Worm (Caenorhabditis elegans): ENCODE results near the gene srg-1.

srg-1 gene

DNA sequence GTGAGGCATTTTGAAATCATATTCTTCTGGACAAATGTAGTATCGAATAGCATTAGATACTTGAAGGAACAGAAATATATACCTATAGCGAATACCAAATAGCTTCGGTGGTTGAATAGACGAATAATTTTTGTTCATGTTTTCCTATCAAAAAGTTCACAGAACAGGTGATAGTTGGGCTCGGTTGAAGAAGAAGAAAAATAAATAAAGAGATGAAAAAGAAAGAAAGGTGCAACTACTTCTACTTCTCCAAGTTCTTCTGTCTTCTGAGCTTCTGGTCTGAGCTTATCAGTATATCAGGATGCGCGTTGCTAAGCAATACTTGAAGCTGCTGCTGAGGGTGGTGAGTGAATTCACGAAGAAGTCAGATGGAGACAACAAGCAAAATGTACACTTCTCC, 44.2 kb downstream of the srg-1 start, which contains the start of gene C23G10.10:
Gene C23G10.10, minus strand, starts transcription at position 101 of the 400 bp plus-strand sequence.
- TF ChIP-seq sox-4 (tag; optimal IDR thresholded peaks at IDR 0.05) (no peak), pqm-1 (tag; optimal IDR thresholded peaks at IDR 0.05) (no peak), tbx-7 (tag; optimal IDR thresholded peaks at IDR 0.05) (no peak), ceh-22 (tag; optimal IDR thresholded peaks at IDR 0.05) (no peak), ets-4 (tag; optimal IDR thresholded peaks at IDR 0.05) (no peak), mec-3 (tag; optimal IDR thresholded peaks at IDR 0.05; ENCODE audit: borderline replicate concordance) (no peak), hlh-8 (tag; optimal IDR thresholded peaks at IDR 0.05) (no peak), lim-6 (tag; optimal IDR thresholded peaks at IDR 0.05) (no peak), F13H6.1 (tag; optimal IDR thresholded peaks at IDR 0.05) (no peak)

DNA sequence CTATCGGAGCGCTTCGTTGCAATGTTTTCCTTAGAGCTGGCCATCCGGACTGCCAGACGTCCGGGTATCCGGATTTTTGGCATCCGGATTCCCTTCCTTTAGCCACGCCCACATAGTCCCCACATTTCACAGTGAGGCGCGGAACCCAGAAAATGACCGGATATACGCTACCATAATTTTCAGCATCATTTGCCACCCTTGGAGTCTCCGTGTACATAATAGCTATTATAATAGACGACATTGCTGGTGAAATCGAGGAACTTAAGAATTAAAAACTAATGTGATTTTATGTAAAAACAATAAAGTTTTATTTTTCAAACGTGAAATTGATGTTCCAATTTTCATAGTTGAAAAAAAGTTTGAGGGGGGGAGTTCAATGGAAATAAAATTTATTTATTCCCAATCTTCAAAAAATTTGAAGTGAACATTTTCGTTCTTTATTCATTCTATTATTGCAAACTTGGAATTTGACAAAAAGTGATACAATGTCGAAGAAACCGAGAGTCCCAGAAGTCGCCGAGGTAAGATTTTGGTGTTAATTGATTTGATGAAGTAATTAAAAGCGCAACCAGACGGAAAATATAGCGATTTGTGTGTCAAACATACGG, 47.8 kb downstream of the srg-1 start:
- TF ChIP-seq K09A11.1 (tag; optimal IDR thresholded peaks at IDR 0.05; ENCODE audit: insufficient read depth) (no peak), K02D7.2 (tag; optimal IDR thresholded peaks at IDR 0.05) (no peak), mec-3 (tag; optimal IDR thresholded peaks at IDR 0.05; ENCODE audit: borderline replicate concordance) (no peak)

DNA sequence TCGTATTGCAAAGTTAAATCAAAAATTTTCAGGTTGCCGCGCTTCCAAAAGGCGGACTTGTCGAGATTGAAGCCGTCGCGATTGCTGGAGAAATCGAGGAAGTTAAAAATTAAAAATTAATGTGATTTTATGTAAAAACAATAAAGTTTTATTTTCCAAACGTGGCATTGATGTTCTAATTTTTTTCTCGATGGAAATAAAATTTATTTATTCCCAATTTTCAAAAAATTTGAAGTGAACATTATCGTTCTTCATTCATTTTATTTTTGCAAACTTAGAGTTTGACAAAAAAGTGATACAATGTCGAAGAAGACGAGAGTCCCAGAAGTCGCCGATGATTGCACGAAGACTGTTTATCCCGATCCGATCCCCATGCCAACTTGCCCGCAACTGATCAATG, 49.2 kb downstream of the srg-1 start, which contains the start of gene C23G10.1:
Gene C23G10.1, plus strand, starts transcription at position 301 of the 400 bp plus-strand sequence.
- no peak for TF ChIP-seq nfya-1 (tag; optimal IDR thresholded peaks at IDR 0.05)
- no peak for TF ChIP-seq C08G9.2 (tag; optimal IDR thresholded peaks at IDR 0.05)
- TF ChIP-seq ztf-16 (tag; optimal IDR thresholded peaks at IDR 0.05) = no peak
- no peak for TF ChIP-seq ceh-9 (tag; optimal IDR thresholded peaks at IDR 0.05)
- no peak for TF ChIP-seq elt-4 (tag; optimal IDR thresholded peaks at IDR 0.05)
- TF ChIP-seq K09A11.1 (tag; optimal IDR thresholded peaks at IDR 0.05; ENCODE audit: insufficient read depth) = no peak
- TF ChIP-seq fkh-6 (tag; optimal IDR thresholded peaks at IDR 0.05) = no peak
- no peak for TF ChIP-seq tbx-2 (tag; optimal IDR thresholded peaks at IDR 0.05)
- TF ChIP-seq rnt-1 (tag; optimal IDR thresholded peaks at IDR 0.05) = no peak
- no peak for TF ChIP-seq odd-2 (tag; optimal IDR thresholded peaks at IDR 0.05)
- no peak for TF ChIP-seq npax-4 (tag; optimal IDR thresholded peaks at IDR 0.05)
- TF ChIP-seq nhr-11 (tag; optimal IDR thresholded peaks at IDR 0.05) = no peak

DNA sequence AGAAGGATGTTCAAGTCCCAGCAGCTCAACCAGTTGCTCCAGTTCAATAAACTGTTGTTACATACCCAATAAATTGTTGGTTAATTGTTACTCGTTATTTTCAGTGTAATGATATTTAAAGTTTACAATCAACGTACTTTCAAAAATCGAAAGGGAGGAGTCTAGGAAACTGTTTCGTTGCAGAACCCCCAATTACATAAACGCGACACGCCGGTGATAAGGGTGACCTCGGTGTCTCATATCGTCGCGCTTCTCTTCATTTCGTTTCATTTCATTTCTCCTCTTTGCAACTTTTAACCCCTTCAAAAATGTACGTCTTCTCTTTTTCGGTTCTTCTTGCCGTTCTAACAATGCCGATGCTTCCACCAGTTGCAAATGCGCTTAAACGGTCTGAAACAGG, 50.3 kb downstream of the srg-1 start, which contains the start of gene C23G10.2:
Gene C23G10.2, plus strand, starts transcription at position 184 of the 400 bp plus-strand sequence.
- no peak for TF ChIP-seq unc-42 (tag; optimal IDR thresholded peaks at IDR 0.05)
- TF ChIP-seq pax-1 (tag; optimal IDR thresholded peaks at IDR 0.05) = no peak

DNA sequence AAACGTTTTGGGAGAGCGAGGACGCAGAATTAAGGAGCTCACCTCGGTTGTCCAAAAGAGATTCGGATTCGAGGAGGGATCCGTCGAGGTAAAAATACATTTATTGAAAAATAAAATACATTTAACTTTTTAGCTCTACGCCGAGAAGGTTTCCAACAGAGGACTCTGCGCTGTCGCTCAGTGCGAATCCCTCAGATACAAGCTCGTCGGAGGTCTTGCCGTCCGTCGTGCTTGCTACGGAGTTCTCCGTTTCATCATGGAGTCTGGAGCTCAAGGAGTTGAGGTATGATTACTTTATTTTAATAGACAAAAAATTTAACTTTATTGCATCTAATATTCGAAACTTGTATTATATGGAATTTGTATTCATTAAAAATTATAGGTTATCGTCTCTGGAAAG, 51.1 kb downstream of the srg-1 start:
- TF ChIP-seq syd-9 (tag; optimal IDR thresholded peaks at IDR 0.05) (no peak), dve-1 (tag; optimal IDR thresholded peaks at IDR 0.05) (no peak), ceh-9 (tag; optimal IDR thresholded peaks at IDR 0.05) (no peak), sox-4 (tag; optimal IDR thresholded peaks at IDR 0.05) (no peak)
